Worm (Caenorhabditis elegans) whole organism, late embryonic: Measurements from ENCODE around the gene sre-32.

Experiments used
- ceh-22 ChIP-seq: sonication (generic microtip); optimal IDR thresholded peaks from 2 replicates; lab custom pipeline; 2017; ENCODE audit warnings: missing biosample characterization, missing genetic modification characterization
- ceh-45 ChIP-seq: fragments of 200-800 bp; sonication (Bioruptor generic); IDR thresholded peaks from 2 replicates; pipeline ENCODE4 v1.3.6; 2022; ENCODE audit warnings: missing genetic modification reagents, missing genetic modification characterization, missing compliant biosample characterization
- nfya-1 ChIP-seq: sonication (generic microtip); optimal IDR thresholded peaks from 2 replicates; lab custom pipeline; 2017; ENCODE audit warnings: missing genetic modification characterization, mild to moderate bottlenecking, missing compliant biosample characterization, antibody characterized with exemption, moderate library complexity

DNA sequence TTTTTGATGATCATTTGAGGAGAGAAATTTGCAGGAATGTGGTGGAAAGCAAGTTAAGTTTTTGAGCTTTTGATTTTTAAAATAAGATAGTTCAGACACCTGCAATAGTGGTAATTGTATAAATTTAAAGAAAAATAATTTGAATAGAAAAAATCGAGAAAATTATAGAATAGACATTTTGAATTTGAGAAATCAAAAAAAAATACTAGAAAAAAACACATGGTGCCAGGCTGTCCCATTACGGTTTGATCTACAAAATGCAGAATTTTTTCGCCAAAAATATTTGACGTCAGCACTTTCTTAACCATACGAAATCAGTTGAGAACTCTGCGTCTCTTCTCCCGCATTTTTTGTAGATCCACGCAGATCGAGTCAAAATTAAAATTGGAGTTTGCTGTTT lies 39.0 kb downstream of the sre-32 start, which contains the start of gene sre-27:
- TF ChIP-seq ceh-45 (no peak), nfya-1 (no peak), ceh-22 (tag; lab: Kevin White, UChicago) (no peak)
